Worm (Caenorhabditis elegans) whole organism, L4/young adult: ENCODE data around the gene F40A3.2.

Source experiments
- W03F9.2 ChIP-seq: fragments of 150-350 bp; optimal IDR thresholded peaks from 2 replicates; lab custom pipeline; 2014; ENCODE audit warnings: missing biosample characterization, missing genetic modification characterization
- dao-5 ChIP-seq: sonication (generic microtip); optimal IDR thresholded peaks from 2 replicates; lab custom pipeline; 2016; ENCODE audit warnings: missing genotype, missing genetic modification characterization, moderate library complexity, missing compliant biosample characterization
- him-1 ChIP-seq: sonication (generic microtip); optimal IDR thresholded peaks from 2 replicates; lab custom pipeline; 2016; ENCODE audit warnings: missing genotype, missing genetic modification reagents, missing genetic modification characterization, missing compliant biosample characterization

ce11 chrV:7908431-7908830 lies 29.7 kb downstream of the F40A3.2 start:
- TF ChIP-seq dao-5 (no peak), him-1 (tag; lab: Kevin White, UChicago) (no peak), W03F9.2 (tag; lab: Kevin White, UChicago) (no peak)
